Worm (Caenorhabditis elegans) whole organism, L1 larva: ENCODE data around the gene ZK1010.4.

Experiments
- aly-2 ChIP-seq: fragments of 150-350 bp; optimal IDR thresholded peaks from 2 replicates; lab custom pipeline; 2014; ENCODE audit warnings: missing biosample characterization, missing genetic modification characterization
- ama-1 ChIP-seq: fragments of 150-350 bp; optimal IDR thresholded peaks from 2 replicates; lab custom pipeline; 2014
- efl-1 ChIP-seq, 4 experiments: fragments of 150-350 bp; optimal IDR thresholded peaks in 3 of 4; peaks in 1 of 4; 1 replicate in 1 of 4; 2 replicates in 3 of 4; lab custom pipeline; 2014; ENCODE audit warnings: missing biosample characterization in 2 of 4, missing genetic modification characterization in 2 of 4, missing genetic modification reagents in 2 of 4
- jun-1 ChIP-seq: fragments of 150-350 bp; optimal IDR thresholded peaks from 2 replicates; lab custom pipeline; 2014; ENCODE audit warnings: missing biosample characterization, missing genetic modification reagents, missing genetic modification characterization
- lin-15B ChIP-seq: fragments of 150-350 bp; sonication (generic microtip); optimal IDR thresholded peaks from 3 replicates; lab custom pipeline; 2014; ENCODE audit warnings: missing biosample characterization, missing genetic modification characterization
- lin-39 ChIP-seq: fragments of 150-350 bp; optimal IDR thresholded peaks from 2 replicates; lab custom pipeline; 2014; ENCODE audit warnings: missing biosample characterization, missing genetic modification reagents, missing genetic modification characterization
- mdl-1 ChIP-seq, 2 experiments: fragments of 150-350 bp; optimal IDR thresholded peaks; 2 replicates each; lab custom pipeline; 2014 to 2017; ENCODE audit warnings: missing biosample characterization in 2 of 2, missing genetic modification characterization in 2 of 2, inconsistent platforms in 1 of 2
- nhr-11 ChIP-seq: fragments of 150-350 bp; optimal IDR thresholded peaks from 2 replicates; lab custom pipeline; 2014; ENCODE audit warnings: missing biosample characterization, missing genetic modification characterization
- nhr-77 ChIP-seq: fragments of 150-350 bp; optimal IDR thresholded peaks from 2 replicates; lab custom pipeline; 2014; ENCODE audit warnings: missing biosample characterization, missing genetic modification characterization
- pqm-1 ChIP-seq: sonication (generic microtip); optimal IDR thresholded peaks from 3 replicates; lab custom pipeline; 2017; ENCODE audit warnings: missing biosample characterization, missing genetic modification characterization
- sox-4 ChIP-seq: sonication (generic microtip); optimal IDR thresholded peaks from 2 replicates; lab custom pipeline; 2016; ENCODE audit warnings: missing genetic modification characterization, missing compliant biosample characterization
- zag-1 ChIP-seq: fragments of 150-350 bp; optimal IDR thresholded peaks from 2 replicates; lab custom pipeline; 2014; ENCODE audit warnings: missing biosample characterization, missing genetic modification characterization

DNA sequence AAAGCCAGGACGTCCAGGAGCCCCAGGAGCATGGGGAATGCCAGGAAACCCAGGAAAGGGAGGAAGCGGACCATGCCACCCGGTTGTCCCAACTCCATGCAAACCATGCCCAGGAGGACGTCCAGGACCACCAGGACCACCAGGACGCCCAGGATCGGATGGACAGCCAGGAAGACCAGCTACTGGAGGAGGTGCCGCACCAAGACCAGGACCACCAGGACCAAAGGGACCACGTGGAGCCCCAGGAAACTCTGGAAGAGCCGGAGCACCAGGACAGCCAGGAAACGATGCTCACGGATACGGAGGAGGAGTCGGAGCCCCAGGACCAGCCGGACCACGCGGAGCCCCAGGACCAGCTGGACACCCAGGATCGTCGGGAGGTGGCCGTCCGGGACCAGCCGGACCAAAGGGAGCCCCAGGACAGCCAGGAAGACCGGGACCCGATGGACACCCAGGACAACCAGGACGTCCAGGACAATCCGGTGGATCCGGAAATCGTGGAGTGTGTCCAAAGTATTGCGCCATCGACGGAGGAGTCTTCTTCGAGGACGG, 38.8 kb downstream of the ZK1010.4 start:
- TF ChIP-seq ama-1 (lab: Kevin White, UChicago) (no peak), nhr-11 (tag; lab: Kevin White, UChicago) (no peak), mdl-1 (tag; optimal IDR thresholded peaks at IDR 0.05; lab: Kevin White, UChicago) (no peak), efl-1 (optimal IDR thresholded peaks at IDR 0.05; lab: Kevin White, UChicago) (no peak), efl-1 (GFP tag; optimal IDR thresholded peaks at IDR 0.05 in 1 of 2; lab: Kevin White, UChicago) (no peak), lin-39 (tag; lab: Kevin White, UChicago) (no peak), pqm-1 (tag; lab: Kevin White, UChicago) (no peak), nhr-77 (no peak), zag-1 (tag; lab: Kevin White, UChicago) (no peak), sox-4 (tag; lab: Kevin White, UChicago) (no peak), jun-1 (tag; lab: Kevin White, UChicago) (no peak), lin-15B (tag; lab: Kevin White, UChicago) (no peak), aly-2 (tag; lab: Kevin White, UChicago) (no peak)
